Worm (Caenorhabditis elegans): ENCODE results near the gene Y26G10.5.

Y26G10.5 gene

ce11 chrV:17659228-17659627, 41.4 kb downstream of the Y26G10.5 start, which contains the start of gene fbxa-108:
fbxa-108 (minus strand) TSS chrV:17659385.
- TF ChIP-seq nhr-28 (tag; optimal IDR thresholded peaks at IDR 0.05) (no peak), ets-5 (GFP tag; IDR thresholded peaks at IDR 0.05) (no peak), mab-9 (GFP tag; IDR thresholded peaks at IDR 0.05) (no peak), ceh-82 (tag; optimal IDR thresholded peaks at IDR 0.05) (no peak), lsy-2 (tag; optimal IDR thresholded peaks at IDR 0.05) (no peak), F16B12.6 (tag; optimal IDR thresholded peaks at IDR 0.05) (no peak), elt-3 (tag; optimal IDR thresholded peaks at IDR 0.05) (no peak), unc-30 (tag; optimal IDR thresholded peaks at IDR 0.05) (no peak), nhr-19 (GFP tag; conservative IDR thresholded peaks at IDR 0.05) (peak; percentile 36), fkh-10 (GFP tag; optimal IDR thresholded peaks at IDR 0.05) (no peak), ztf-4 (tag; optimal IDR thresholded peaks at IDR 0.05) (no peak), nhr-77 (tag; optimal IDR thresholded peaks at IDR 0.05) (no peak), pag-3 (tag; optimal IDR thresholded peaks at IDR 0.05; ENCODE audit: borderline replicate concordance, insufficient read depth) (no peak), nhr-11 (tag; optimal IDR thresholded peaks at IDR 0.05) (no peak), hpl-2 (GFP tag; optimal IDR thresholded peaks at IDR 0.05) (peak; percentile 28), ceh-90 (tag; optimal IDR thresholded peaks at IDR 0.05) (no peak), irx-1 (tag; optimal IDR thresholded peaks at IDR 0.05) (no peak), ztf-11 (tag; optimal IDR thresholded peaks at IDR 0.05) (no peak), snpc-4 (tag; optimal IDR thresholded peaks at IDR 0.05) (no peak), aha-1 (tag; optimal IDR thresholded peaks at IDR 0.05) (no peak), xbp-1 (tag; optimal IDR thresholded peaks at IDR 0.05) (no peak), lir-3 (tag; optimal IDR thresholded peaks at IDR 0.05; ENCODE audit: poor library complexity) (no peak), fkh-4 (tag; optimal IDR thresholded peaks at IDR 0.05; ENCODE audit: borderline replicate concordance) (no peak), nhr-90 (tag; optimal IDR thresholded peaks at IDR 0.05; ENCODE audit: poor library complexity) (peak; percentile 65), zip-4 (GFP tag; optimal IDR thresholded peaks at IDR 0.05) (peak; percentile 20), lin-35 (GFP tag; optimal IDR thresholded peaks at IDR 0.05) (peak in 1 of 2 experiments; percentile 40), elt-2 (tag; optimal IDR thresholded peaks at IDR 0.05) (peak; percentile 99), tbx-2 (tag; optimal IDR thresholded peaks at IDR 0.05) (no peak), C04F5.9 (tag; optimal IDR thresholded peaks at IDR 0.05) (no peak), lin-13 (GFP tag; optimal IDR thresholded peaks at IDR 0.05) (no peak), nhr-20 (tag; optimal IDR thresholded peaks at IDR 0.05) (peak; percentile 64), C16A3.4 (tag; optimal IDR thresholded peaks at IDR 0.05) (no peak), mep-1 (tag; optimal IDR thresholded peaks at IDR 0.05) (no peak), unc-130 (tag; optimal IDR thresholded peaks at IDR 0.05) (no peak), swsn-7 (tag; optimal IDR thresholded peaks at IDR 0.05) (no peak), alr-1 (tag; optimal IDR thresholded peaks at IDR 0.05; ENCODE audit: borderline replicate concordance) (no peak), jun-1 (tag; optimal IDR thresholded peaks at IDR 0.05) (peak; percentile 24), pqm-1 (tag; optimal IDR thresholded peaks at IDR 0.05) (peak; percentile 94), nhr-237 (tag; optimal IDR thresholded peaks at IDR 0.05) (no peak), mdl-1 (tag; optimal IDR thresholded peaks at IDR 0.05) (peak in 1 of 2 experiments; percentile 52), fos-1 (tag; optimal IDR thresholded peaks at IDR 0.05) (no peak), ceh-63 (GFP tag; optimal IDR thresholded peaks at IDR 0.05) (no peak), dpl-1 (GFP tag; optimal IDR thresholded peaks at IDR 0.05) (no peak)

- TF ChIP-seq nhr-85 (tag) (peak; percentile 5), ets-5 (GFP tag; IDR thresholded peaks at IDR 0.05) (no peak)
These were observed 41.8 kb downstream of the Y26G10.5 start for ce11 chrV:17658824-17659223.

Measured in whole organism, L1 larva.